Fruit fly (Drosophila melanogaster) S2 (cell line): ENCODE data around the gene wdb.

Source experiments
- CG8478 ChIP-seq: fragments of >200 bp; optimal IDR thresholded peaks from 2 replicates; lab custom pipeline; 2018
- CTCF ChIP-seq, 2 experiments: fragments of >200 bp; optimal IDR thresholded peaks; 2 replicates each; lab custom pipeline; 2018

wdb gene

DNA sequence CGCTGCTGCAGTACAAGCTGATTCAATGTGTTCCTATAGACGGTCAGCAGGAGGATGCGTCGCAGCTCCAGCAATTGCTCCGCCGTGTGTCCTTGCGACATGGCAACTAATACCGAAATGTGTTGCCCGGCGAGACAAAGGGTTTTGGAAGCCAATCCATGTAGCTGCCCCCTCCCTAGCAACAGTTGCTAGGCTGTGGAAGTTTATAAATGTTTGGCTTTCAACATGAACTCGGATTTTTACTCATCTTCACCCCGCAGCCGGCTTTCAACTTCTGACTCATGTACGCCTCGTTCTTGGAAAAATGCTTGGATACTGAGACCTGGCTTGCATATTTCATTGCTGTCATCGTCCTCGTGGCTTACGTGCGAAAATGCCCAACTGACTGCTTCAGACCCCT, 64.9 kb downstream of the wdb start, which contains the start of gene CG13972:
CG13972 (minus strand) TSS at position 101 of the 400 bp plus-strand sequence.
- TF ChIP-seq CTCF (optimal IDR thresholded peaks at IDR 0.05; lab: Kevin White, UChicago) (no peak), CG8478 (no peak)
